Comparison of ENCODE assay signal across 3 fruit fly cellular contexts in the genomic region with DNA sequence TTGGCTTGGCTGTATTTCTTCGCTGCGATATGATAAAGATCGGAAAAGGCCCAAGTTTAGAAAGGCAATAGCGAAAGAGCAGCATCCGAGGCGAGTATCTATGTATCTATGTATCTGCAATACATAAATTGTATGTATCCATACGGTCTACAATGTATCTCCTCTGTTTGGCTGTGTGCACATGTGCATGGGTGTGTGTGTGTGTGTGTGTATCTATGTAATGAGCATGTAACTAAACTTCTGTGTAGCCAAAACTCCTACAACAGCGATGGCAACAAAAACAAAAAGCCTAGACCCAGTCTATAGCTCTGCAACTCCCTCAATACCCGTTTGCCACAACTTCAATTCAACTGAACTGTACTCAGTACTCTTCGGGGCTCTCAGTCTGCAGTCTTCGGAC.
TF ChIP-seq lines count a peak whose summit lies in the region.

No protein-coding gene starts in this region.

- TF ChIP-seq CTCF in whole organism, embryonic (GFP tag; optimal IDR thresholded peaks at IDR 0.05; lab: Kevin White, UChicago): no peak

TF ChIP-seq in whole organism, embryonic, 481 proteins besides CTCF, POLR2A, EP300 and RAD21:
- TF ChIP-seq Hmx (GFP tag; optimal IDR thresholded peaks at IDR 0.05; lab: Kevin White, UChicago) (no peak), cg (GFP tag; optimal IDR thresholded peaks at IDR 0.05; lab: Kevin White, UChicago) (peak; percentile 60), bsh (GFP tag; optimal IDR thresholded peaks at IDR 0.05; lab: Kevin White, UChicago) (no peak), HLH3B (GFP tag; IDR thresholded peaks at IDR 0.05; lab: Robert Waterston, UW) (no peak), CG13287 (GFP tag; IDR thresholded peaks at IDR 0.05; lab: Robert Waterston, UW; ENCODE audit: partially characterized antibody) (no peak), Oaz (GFP tag; IDR thresholded peaks at IDR 0.05; lab: Robert Waterston, UW) (no peak), Dll (GFP tag; IDR thresholded peaks at IDR 0.05; lab: Robert Waterston, UW; ENCODE audit: partially characterized antibody) (no peak), Trl (optimal IDR thresholded peaks at IDR 0.05; lab: Kevin White, UChicago) (peak; percentile 18 to 24), Trl (GFP tag; optimal IDR thresholded peaks at IDR 0.05; lab: Kevin White, UChicago) (no peak), D19B (GFP tag; optimal IDR thresholded peaks at IDR 0.05; lab: Kevin White, UChicago) (no peak), Scr (GFP tag; IDR thresholded peaks at IDR 0.05; lab: Robert Waterston, UW; ENCODE audit: partially characterized antibody) (no peak), MESR4 (GFP tag; optimal IDR thresholded peaks at IDR 0.05; lab: Kevin White, UChicago) (no peak), dpn (GFP tag; optimal IDR thresholded peaks at IDR 0.05; lab: Kevin White, UChicago) (no peak)
TF ChIP-seq in whole organism, embryonic: peak in this region for 2.

TF ChIP-seq in whole organism, prepupa, 60 proteins besides CTCF, POLR2A, EP300 and RAD21:
- TF ChIP-seq dsx (GFP tag; optimal IDR thresholded peaks at IDR 0.05; lab: Kevin White, UChicago; ENCODE audit: poor library complexity, severe bottlenecking): peak; percentile 95
- no peak for TF ChIP-seq svp (GFP tag; lab: Kevin White, UChicago)
- TF ChIP-seq CG10669 (GFP tag; optimal IDR thresholded peaks at IDR 0.05; lab: Kevin White, UChicago): no peak
- TF ChIP-seq Hr39 (GFP tag; optimal IDR thresholded peaks at IDR 0.05; lab: Kevin White, UChicago): no peak

TF ChIP-seq in whole organism, wandering third instar larva, 38 proteins besides CTCF, POLR2A, EP300 and RAD21:
- TF ChIP-seq woc (GFP tag; optimal IDR thresholded peaks at IDR 0.05; lab: Kevin White, UChicago) (no peak), Dfd (GFP tag; optimal IDR thresholded peaks at IDR 0.05; lab: Kevin White, UChicago) (peak; percentile 76), GATAd (GFP tag; optimal IDR thresholded peaks at IDR 0.05; lab: Kevin White, UChicago) (no peak)
